Fruit fly (Drosophila melanogaster) whole organism, embryonic: ENCODE results near the gene CG3301.

Experiments used
- Abd-B ChIP-seq: fragments of 200-800 bp; sonication (Bioruptor generic); optimal IDR thresholded peaks from 2 replicates; lab custom pipeline; 2018; ENCODE audit warnings: missing biosample characterization, mild to moderate bottlenecking, missing genetic modification characterization, moderate library complexity
- Aef1 ChIP-seq: fragments of 200-800 bp; sonication (Bioruptor generic); IDR thresholded peaks from 3 replicates; pipeline ENCODE4 v1.3.6; 2022; ENCODE audit warnings: missing biosample characterization, missing genetic modification characterization
- CG12299 ChIP-seq: fragments of 200-800 bp; sonication (Bioruptor generic); optimal IDR thresholded peaks from 2 replicates; lab custom pipeline; 2018; ENCODE audit warnings: missing biosample characterization, mild to moderate bottlenecking, missing genetic modification characterization
- CG13287 ChIP-seq: fragments of 200-800 bp; sonication (Bioruptor generic); IDR thresholded peaks from 2 replicates; pipeline ENCODE4 v1.3.6; 2022; ENCODE audit warnings: missing biosample characterization, missing genetic modification characterization; ENCODE audit not compliant: partially characterized antibody
- CG14441 ChIP-seq: fragments of 200-800 bp; sonication (Bioruptor generic); IDR thresholded peaks from 2 replicates; pipeline ENCODE4 v1.3.6; 2022; ENCODE audit warnings: missing biosample characterization, missing genetic modification characterization
- CG15073 ChIP-seq: fragments of 200-800 bp; sonication (Bioruptor generic); optimal IDR thresholded peaks from 2 replicates; lab custom pipeline; 2016; ENCODE audit warnings: missing biosample characterization, missing genetic modification characterization
- CG16779 ChIP-seq: fragments of 200-800 bp; sonication (Bioruptor generic); IDR thresholded peaks from 2 replicates; pipeline ENCODE4 v1.3.6; 2022; ENCODE audit warnings: missing biosample characterization, missing genetic modification characterization
- CG17612 ChIP-seq: fragments of 200-800 bp; sonication (Bioruptor generic); IDR thresholded peaks from 2 replicates; pipeline ENCODE4 v1.3.6; 2022; ENCODE audit warnings: missing biosample characterization, missing genetic modification characterization
- CG31365 ChIP-seq: fragments of 200-800 bp; sonication (Bioruptor generic); optimal IDR thresholded peaks from 2 replicates; lab custom pipeline; 2018; ENCODE audit warnings: missing biosample characterization, mild to moderate bottlenecking, missing genetic modification characterization
- CG4360 ChIP-seq: fragments of 200-800 bp; sonication (Bioruptor generic); IDR thresholded peaks from 2 replicates; pipeline ENCODE4 v1.3.6; 2022; ENCODE audit warnings: missing biosample characterization, missing genetic modification characterization
- CG4707 ChIP-seq: fragments of 200-800 bp; sonication (Bioruptor generic); optimal IDR thresholded peaks from 2 replicates; lab custom pipeline; 2018; ENCODE audit warnings: missing biosample characterization, mild to moderate bottlenecking, missing genetic modification characterization, moderate library complexity
- CG4820 ChIP-seq: fragments of 200-800 bp; sonication (Bioruptor generic); optimal IDR thresholded peaks from 3 replicates; lab custom pipeline; 2016; ENCODE audit warnings: missing biosample characterization, missing genetic modification characterization
- CG6175 ChIP-seq: fragments of 200-800 bp; sonication (Bioruptor generic); IDR thresholded peaks from 3 replicates; pipeline ENCODE4 v1.3.6; 2022; ENCODE audit warnings: missing biosample characterization, missing genetic modification characterization
- CG6254 ChIP-seq: fragments of 200-800 bp; sonication (Bioruptor generic); optimal IDR thresholded peaks from 3 replicates; lab custom pipeline; 2017; ENCODE audit warnings: mild to moderate bottlenecking, missing biosample characterization, missing genetic modification reagents, missing genetic modification characterization
- CG9215 ChIP-seq: fragments of 200-800 bp; sonication (Bioruptor generic); IDR thresholded peaks from 2 replicates; pipeline ENCODE4 v1.3.6; 2022; ENCODE audit warnings: missing biosample characterization, missing genetic modification characterization
- CG9609 ChIP-seq: fragments of 200-800 bp; sonication (Bioruptor generic); optimal IDR thresholded peaks from 3 replicates; lab custom pipeline; 2016; ENCODE audit warnings: missing biosample characterization, missing genetic modification characterization
- D ChIP-seq, 2 experiments: fragments of 200-800 bp in 1 of 2; fragments of >200 bp in 1 of 2; sonication (Bioruptor generic) in 1 of 2; optimal IDR thresholded peaks; 2 replicates in 1 of 2; 3 replicates in 1 of 2; lab custom pipeline; 2017; ENCODE audit warnings: mild to moderate bottlenecking in 1 of 2, missing biosample characterization in 1 of 2, missing genetic modification characterization in 1 of 2, missing genetic modification reagents in 1 of 2
- Dip2 ChIP-seq: fragments of 200-800 bp; sonication (Bioruptor generic); IDR thresholded peaks from 2 replicates; pipeline ENCODE4 v1.3.6; 2022; ENCODE audit warnings: missing biosample characterization, missing genetic modification characterization
- Dp ChIP-seq: fragments of 200-800 bp; sonication (Bioruptor generic); optimal IDR thresholded peaks from 2 replicates; lab custom pipeline; 2018; ENCODE audit warnings: missing biosample characterization, mild to moderate bottlenecking, missing genetic modification characterization, moderate library complexity
- H15 ChIP-seq: fragments of 200-800 bp; sonication (Bioruptor generic); IDR thresholded peaks from 3 replicates; pipeline ENCODE4 v1.3.6; 2022; ENCODE audit warnings: missing biosample characterization, missing genetic modification characterization
- Hey ChIP-seq: fragments of 200-800 bp; sonication (Bioruptor generic); optimal IDR thresholded peaks from 3 replicates; lab custom pipeline; 2018; ENCODE audit warnings: missing biosample characterization, mild to moderate bottlenecking, missing genetic modification characterization
- NC2β ChIP-seq: fragments of 200-800 bp; sonication (Bioruptor generic); optimal IDR thresholded peaks from 2 replicates; lab custom pipeline; 2016; ENCODE audit warnings: missing biosample characterization, missing genetic modification characterization
- Nf-YB ChIP-seq: fragments of 200-800 bp; sonication (Bioruptor generic); optimal IDR thresholded peaks from 3 replicates; lab custom pipeline; 2019; ENCODE audit warnings: missing biosample characterization, mild to moderate bottlenecking, missing genetic modification characterization, moderate library complexity
- Rfx ChIP-seq: fragments of 200-800 bp; sonication (Bioruptor generic); IDR thresholded peaks from 2 replicates; pipeline ENCODE4 v1.3.6; 2022; ENCODE audit warnings: missing biosample characterization, missing genetic modification characterization
- Spps ChIP-seq: fragments of 200-800 bp; sonication (Bioruptor generic); optimal IDR thresholded peaks from 2 replicates; lab custom pipeline; 2018; ENCODE audit warnings: missing biosample characterization, mild to moderate bottlenecking, missing genetic modification characterization
- Sry-δ ChIP-seq: fragments of 200-800 bp; sonication (Bioruptor generic); optimal IDR thresholded peaks from 2 replicates; lab custom pipeline; 2016; ENCODE audit warnings: missing biosample characterization, missing genetic modification characterization
- abd-A ChIP-seq: fragments of 200-800 bp; sonication (Bioruptor generic); optimal IDR thresholded peaks from 3 replicates; lab custom pipeline; 2019; ENCODE audit warnings: missing biosample characterization, mild to moderate bottlenecking, missing genetic modification characterization, moderate library complexity
- amos ChIP-seq: fragments of 200-800 bp; sonication (Bioruptor generic); IDR thresholded peaks from 2 replicates; pipeline ENCODE4 v1.3.6; 2022; ENCODE audit warnings: missing biosample characterization, missing genetic modification characterization; ENCODE audit not compliant: partially characterized antibody
- az2 ChIP-seq: fragments of 200-800 bp; sonication (Bioruptor generic); optimal IDR thresholded peaks from 3 replicates; lab custom pipeline; 2016; ENCODE audit warnings: missing biosample characterization, missing genetic modification characterization
- bab2 ChIP-seq: fragments of 200-800 bp; sonication (Bioruptor generic); optimal IDR thresholded peaks from 2 replicates; lab custom pipeline; 2016; ENCODE audit warnings: missing biosample characterization, missing genetic modification characterization
- cad ChIP-seq: fragments of >200 bp; optimal IDR thresholded peaks from 2 replicates; lab custom pipeline; 2017; ENCODE audit warnings: missing biosample characterization, missing genetic modification characterization
- cato ChIP-seq: fragments of 200-800 bp; sonication (Bioruptor generic); optimal IDR thresholded peaks from 2 replicates; lab custom pipeline; 2016; ENCODE audit warnings: missing biosample characterization, missing genetic modification characterization, borderline replicate concordance
- dan ChIP-seq: fragments of 200-800 bp; sonication (Bioruptor generic); IDR thresholded peaks from 2 replicates; pipeline ENCODE4 v1.3.6; 2022; ENCODE audit warnings: missing biosample characterization, missing genetic modification characterization
- dimm ChIP-seq: fragments of 200-800 bp; sonication (Bioruptor generic); IDR thresholded peaks from 2 replicates; pipeline ENCODE4 v1.3.6; 2022; ENCODE audit warnings: missing biosample characterization, missing genetic modification characterization
- dmrt11E ChIP-seq: fragments of 200-800 bp; sonication (Bioruptor generic); optimal IDR thresholded peaks from 3 replicates; lab custom pipeline; 2018; ENCODE audit warnings: missing biosample characterization, mild to moderate bottlenecking, missing genetic modification characterization, moderate library complexity
- grau ChIP-seq: fragments of 200-800 bp; optimal IDR thresholded peaks from 3 replicates; lab custom pipeline; 2019; ENCODE audit warnings: missing biosample characterization, mild to moderate bottlenecking, missing genetic modification characterization, moderate library complexity
- h ChIP-seq: fragments of >200 bp; optimal IDR thresholded peaks from 2 replicates; lab custom pipeline; 2017
- hbn ChIP-seq: fragments of 200-800 bp; sonication (Bioruptor generic); IDR thresholded peaks from 2 replicates; pipeline ENCODE4 v1.3.6; 2022; ENCODE audit warnings: missing biosample characterization, missing genetic modification characterization; ENCODE audit not compliant: partially characterized antibody
- ind ChIP-seq: fragments of 200-800 bp; sonication (Bioruptor generic); optimal IDR thresholded peaks from 3 replicates; lab custom pipeline; 2016; ENCODE audit warnings: missing biosample characterization, missing genetic modification characterization
- ken ChIP-seq: fragments of 200-800 bp; sonication (Bioruptor generic); IDR thresholded peaks from 3 replicates; pipeline ENCODE4 v1.3.6; 2022; ENCODE audit warnings: missing biosample characterization, missing genetic modification characterization
- kni ChIP-seq: fragments of 200-800 bp; sonication (Bioruptor generic); optimal IDR thresholded peaks from 3 replicates; lab custom pipeline; 2017; ENCODE audit warnings: mild to moderate bottlenecking, missing biosample characterization, missing genetic modification reagents, missing genetic modification characterization
- otp ChIP-seq: fragments of 200-800 bp; sonication (Bioruptor generic); IDR thresholded peaks from 3 replicates; pipeline ENCODE4, ENCODE4 v1.3.6; 2022; ENCODE audit warnings: missing biosample characterization, missing genetic modification characterization
- p53 ChIP-seq: fragments of 200-800 bp; sonication (Bioruptor generic); optimal IDR thresholded peaks from 2 replicates; lab custom pipeline; 2016; ENCODE audit warnings: missing biosample characterization, missing genetic modification characterization
- pan ChIP-seq, 4 experiments: fragments of >200 bp in 3 of 4; fragments of 200-800 bp in 1 of 4; sonication (Bioruptor generic) in 1 of 4; optimal IDR thresholded peaks in 3 of 4; IDR thresholded peaks in 1 of 4; 2 replicates each; pipeline versions ENCODE4 v1.3.6 to Lab custom; 2017 to 2022; ENCODE audit warnings: missing biosample characterization in 2 of 4, missing genetic modification characterization in 2 of 4, mixed read lengths in 1 of 4
- pum ChIP-seq: fragments of 200-800 bp; sonication (Bioruptor generic); optimal IDR thresholded peaks from 2 replicates; lab custom pipeline; 2016; ENCODE audit warnings: missing biosample characterization, missing genetic modification characterization
- schlank ChIP-seq: fragments of 200-800 bp; sonication (Bioruptor generic); optimal IDR thresholded peaks from 2 replicates; lab custom pipeline; 2018; ENCODE audit warnings: missing biosample characterization, mild to moderate bottlenecking, missing genetic modification characterization
- so ChIP-seq: fragments of 200-800 bp; sonication (Bioruptor generic); IDR thresholded peaks from 3 replicates; pipeline ENCODE4 v1.3.6; 2022; ENCODE audit warnings: missing biosample characterization, missing genetic modification characterization
- sr ChIP-seq: fragments of 200-800 bp; sonication (Bioruptor generic); IDR thresholded peaks from 3 replicates; pipeline ENCODE4 v1.3.6; 2022; ENCODE audit warnings: missing biosample characterization, missing genetic modification characterization
- wdn ChIP-seq: fragments of 200-800 bp; sonication (Bioruptor generic); IDR thresholded peaks from 2 replicates; pipeline ENCODE4 v1.3.6; 2022; ENCODE audit warnings: missing biosample characterization, missing genetic modification characterization
- zen2 ChIP-seq: fragments of 200-800 bp; sonication (Bioruptor generic); IDR thresholded peaks from 3 replicates; pipeline ENCODE4 v1.3.6; 2022; ENCODE audit warnings: missing biosample characterization, missing genetic modification characterization; ENCODE audit not compliant: partially characterized antibody

The CG3301 gene

dm6 chr3R:21273427-21274038 lies 2.5 kb downstream of the CG3301 start, which contains the start of gene CG3308:
Gene CG3308 (minus strand): TSS chr3R:21273817.
- no peak for TF ChIP-seq CG6175 (GFP tag; lab: Robert Waterston, UW)
- TF ChIP-seq cad (GFP tag; lab: Kevin White, UChicago): no peak
- no peak for TF ChIP-seq wdn
- no peak for TF ChIP-seq Abd-B (GFP tag; lab: Kevin White, UChicago)
- no peak for TF ChIP-seq NC2β (GFP tag; lab: Kevin White, UChicago)
- no peak for TF ChIP-seq dimm (GFP tag; lab: Robert Waterston, UW)
- TF ChIP-seq CG17612 (GFP tag; lab: Robert Waterston, UW): no peak
- TF ChIP-seq CG15073 (GFP tag; lab: Kevin White, UChicago): no peak
- no peak for TF ChIP-seq Nf-YB (GFP tag; lab: Kevin White, UChicago)
- TF ChIP-seq dan: no peak
- TF ChIP-seq Dip2: no peak
- no peak for TF ChIP-seq CG9609 (GFP tag; lab: Kevin White, UChicago)
- no peak for TF ChIP-seq CG9215
- no peak for TF ChIP-seq ken
- TF ChIP-seq Rfx: peak; percentile 78
- peak; percentile 97 for TF ChIP-seq Dp
- TF ChIP-seq CG4707 (GFP tag; lab: Kevin White, UChicago): no peak
- TF ChIP-seq grau (tag; lab: Kevin White, UChicago): no peak
- no peak for TF ChIP-seq Hey (tag; lab: Kevin White, UChicago)
- no peak for TF ChIP-seq CG4360 (GFP tag; lab: Robert Waterston, UW)
- no peak for TF ChIP-seq h (lab: Kevin White, UChicago)
- no peak for TF ChIP-seq D (optimal IDR thresholded peaks at IDR 0.05; lab: Kevin White, UChicago)
- no peak for TF ChIP-seq D (GFP tag; optimal IDR thresholded peaks at IDR 0.05; lab: Kevin White, UChicago)
- no peak for TF ChIP-seq so (GFP tag; lab: Robert Waterston, UW)
- no peak for TF ChIP-seq sr (GFP tag; lab: Robert Waterston, UW)
- no peak for TF ChIP-seq Spps (tag; lab: Kevin White, UChicago)
- peak; percentile 91 for TF ChIP-seq amos (GFP tag; lab: Robert Waterston, UW)
- 0 out of 3 replicates have a peak, but pooled peaks have one; percentile 9 for TF ChIP-seq H15 (GFP tag; lab: Robert Waterston, UW)
- peak; percentile 35 for TF ChIP-seq az2 (GFP tag; lab: Kevin White, UChicago)
- peak; percentile 87 for TF ChIP-seq CG13287 (GFP tag; lab: Robert Waterston, UW)
- no peak for TF ChIP-seq cato (GFP tag; lab: Kevin White, UChicago)
- peak; percentile 38 for TF ChIP-seq ind (GFP tag; lab: Kevin White, UChicago)
- peak; percentile 24 for TF ChIP-seq pum (GFP tag; lab: Kevin White, UChicago)
- TF ChIP-seq CG31365 (tag; lab: Kevin White, UChicago): no peak
- TF ChIP-seq kni (GFP tag; lab: Kevin White, UChicago): no peak
- TF ChIP-seq CG16779 (GFP tag; lab: Robert Waterston, UW): peak; percentile 54; the same call in 1 of the 2 replicates
- peak; percentile 19 for TF ChIP-seq dmrt11E (tag; lab: Kevin White, UChicago)
- TF ChIP-seq hbn (GFP tag; lab: Robert Waterston, UW): peak; percentile 75
- no peak for TF ChIP-seq schlank
- peak; percentile 4 for TF ChIP-seq abd-A (tag; lab: Kevin White, UChicago)
- TF ChIP-seq CG6254 (GFP tag; lab: Kevin White, UChicago): no peak
- no peak for TF ChIP-seq CG4820
- peak; percentile 87 for TF ChIP-seq Sry-δ (GFP tag; lab: Kevin White, UChicago)
- TF ChIP-seq Aef1 (GFP tag; lab: Robert Waterston, UW): no peak
- TF ChIP-seq CG12299 (tag; lab: Kevin White, UChicago): no peak
- TF ChIP-seq pan (optimal IDR thresholded peaks at IDR 0.05; lab: Kevin White, UChicago): no peak
- no peak for TF ChIP-seq pan (GFP tag; optimal IDR thresholded peaks at IDR 0.05 in 1 of 2, IDR thresholded peaks at IDR 0.05 in 1 of 2)
- no peak for TF ChIP-seq CG14441 (GFP tag; lab: Robert Waterston, UW)
- no peak for TF ChIP-seq bab2 (GFP tag; lab: Kevin White, UChicago)
- no peak for TF ChIP-seq p53 (GFP tag; lab: Kevin White, UChicago)
- no peak; the same call in 2 of the 3 replicates for TF ChIP-seq zen2 (GFP tag; lab: Robert Waterston, UW)
- no peak for TF ChIP-seq otp (GFP tag; lab: Robert Waterston, UW)
